Fruit fly (Drosophila melanogaster) whole organism, embryonic: ENCODE results near the gene Notum.

ENCODE experiments used
- BEAF-32 ChIP-seq: fragments of 200-800 bp; sonication (Bioruptor generic); optimal IDR thresholded peaks from 3 replicates; lab custom pipeline; 2017; ENCODE audit warnings: missing biosample characterization, missing genetic modification characterization, mild to moderate bottlenecking, moderate library complexity, missing genetic modification reagents
- CG10147 ChIP-seq: fragments of 200-800 bp; sonication (Bioruptor generic); optimal IDR thresholded peaks from 2 replicates; lab custom pipeline; 2019; ENCODE audit warnings: missing biosample characterization, mild to moderate bottlenecking, missing genetic modification characterization, moderate library complexity
- CG12391 ChIP-seq: fragments of 200-800 bp; sonication (Bioruptor generic); optimal IDR thresholded peaks from 3 replicates; lab custom pipeline; 2018; ENCODE audit warnings: missing biosample characterization, mild to moderate bottlenecking, missing genetic modification characterization, moderate library complexity
- CG12744 ChIP-seq: fragments of 200-800 bp; sonication (Bioruptor generic); optimal IDR thresholded peaks from 2 replicates; lab custom pipeline; 2016; ENCODE audit warnings: missing biosample characterization, missing genetic modification characterization
- CG12769 ChIP-seq: fragments of 200-800 bp; sonication (Bioruptor generic); optimal IDR thresholded peaks from 2 replicates; lab custom pipeline; 2019; ENCODE audit warnings: missing biosample characterization, mild to moderate bottlenecking, missing genetic modification characterization, moderate library complexity
- CG12942 ChIP-seq: fragments of 200-800 bp; sonication (Bioruptor generic); optimal IDR thresholded peaks from 3 replicates; lab custom pipeline; 2016; ENCODE audit warnings: missing biosample characterization, missing genetic modification characterization
- CG1603 ChIP-seq: fragments of 200-800 bp; sonication (Bioruptor generic); optimal IDR thresholded peaks from 2 replicates; lab custom pipeline; 2019; ENCODE audit warnings: missing biosample characterization, mild to moderate bottlenecking, missing genetic modification characterization, moderate library complexity
- CG17361 ChIP-seq: fragments of 200-800 bp; sonication (Bioruptor generic); IDR thresholded peaks from 3 replicates; pipeline ENCODE4 v1.3.6; 2022; ENCODE audit warnings: missing biosample characterization, missing genetic modification characterization
- CG18262 ChIP-seq: fragments of 200-800 bp; optimal IDR thresholded peaks from 3 replicates; lab custom pipeline; 2019; ENCODE audit warnings: missing biosample characterization, mild to moderate bottlenecking, missing genetic modification characterization, moderate library complexity
- CG2199 ChIP-seq: fragments of 200-800 bp; sonication (Bioruptor generic); IDR thresholded peaks from 3 replicates; pipeline ENCODE4 v1.3.6; 2022; ENCODE audit warnings: missing biosample characterization, missing genetic modification characterization
- CG31441 ChIP-seq: fragments of 200-800 bp; sonication (Bioruptor generic); IDR thresholded peaks from 2 replicates; pipeline ENCODE4 v1.3.6; 2022; ENCODE audit warnings: missing biosample characterization, missing genetic modification characterization
- CG32532 ChIP-seq: fragments of 200-800 bp; sonication (Bioruptor generic); IDR thresholded peaks from 2 replicates; pipeline ENCODE4 v1.3.6; 2022; ENCODE audit warnings: missing biosample characterization, missing genetic modification characterization
- CG32767 ChIP-seq: fragments of 200-800 bp; sonication (Bioruptor generic); IDR thresholded peaks from 2 replicates; pipeline ENCODE4 v1.3.6; 2022; ENCODE audit warnings: missing biosample characterization, missing genetic modification characterization
- CG34224 ChIP-seq: fragments of 200-800 bp; sonication (Bioruptor generic); IDR thresholded peaks from 3 replicates; pipeline ENCODE4 v1.3.6; 2022; ENCODE audit warnings: missing biosample characterization, missing genetic modification characterization; ENCODE audit not compliant: partially characterized antibody
- CG3726 ChIP-seq: fragments of 200-800 bp; sonication (Bioruptor generic); IDR thresholded peaks from 3 replicates; pipeline ENCODE4, ENCODE4 v1.3.6; 2022; ENCODE audit warnings: missing biosample characterization, missing genetic modification characterization
- CG5180 ChIP-seq: fragments of 200-800 bp; sonication (Bioruptor generic); optimal IDR thresholded peaks from 3 replicates; lab custom pipeline; 2017; ENCODE audit warnings: missing biosample characterization, missing genetic modification characterization, mild to moderate bottlenecking, moderate library complexity, missing genetic modification reagents
- CG7839 ChIP-seq: fragments of 200-800 bp; sonication (Bioruptor generic); optimal IDR thresholded peaks from 3 replicates; lab custom pipeline; 2018; ENCODE audit warnings: missing biosample characterization, mild to moderate bottlenecking, missing genetic modification characterization, moderate library complexity
- CG9817 ChIP-seq: fragments of 200-800 bp; sonication (Bioruptor generic); optimal IDR thresholded peaks from 2 replicates; lab custom pipeline; 2018; ENCODE audit warnings: missing biosample characterization, mild to moderate bottlenecking, missing genetic modification characterization, moderate library complexity
- D ChIP-seq, 2 experiments: fragments of 200-800 bp in 1 of 2; fragments of >200 bp in 1 of 2; sonication (Bioruptor generic) in 1 of 2; optimal IDR thresholded peaks; 2 replicates in 1 of 2; 3 replicates in 1 of 2; lab custom pipeline; 2017; ENCODE audit warnings: mild to moderate bottlenecking in 1 of 2, missing biosample characterization in 1 of 2, missing genetic modification characterization in 1 of 2, missing genetic modification reagents in 1 of 2
- Opbp ChIP-seq: fragments of 200-800 bp; sonication (Bioruptor generic); IDR thresholded peaks from 3 replicates; pipeline ENCODE4 v1.3.6; 2022; ENCODE audit warnings: missing biosample characterization, missing genetic modification characterization; ENCODE audit not compliant: partially characterized antibody
- Poxn ChIP-seq: fragments of 200-800 bp; sonication (Bioruptor generic); IDR thresholded peaks from 2 replicates; pipeline ENCODE4 v1.3.6; 2022; ENCODE audit warnings: missing biosample characterization, missing genetic modification characterization
- Rx ChIP-seq: fragments of 200-800 bp; sonication (Bioruptor generic); IDR thresholded peaks from 2 replicates; pipeline ENCODE4 v1.3.6; 2022; ENCODE audit warnings: missing biosample characterization, missing genetic modification characterization
- Sin3A ChIP-seq: fragments of >200 bp; optimal IDR thresholded peaks from 2 replicates; lab custom pipeline; 2018
- Sox102F ChIP-seq: fragments of 200-800 bp; sonication (Bioruptor generic); optimal IDR thresholded peaks from 2 replicates; lab custom pipeline; 2018; ENCODE audit warnings: missing biosample characterization, mild to moderate bottlenecking, missing genetic modification characterization, moderate library complexity
- TFAM ChIP-seq: fragments of 200-800 bp; sonication (Bioruptor generic); optimal IDR thresholded peaks from 2 replicates; lab custom pipeline; 2017; ENCODE audit warnings: missing biosample characterization, missing genetic modification characterization, inconsistent platforms
- Vsx1 ChIP-seq: fragments of 200-800 bp; sonication (Bioruptor generic); optimal IDR thresholded peaks from 2 replicates; lab custom pipeline; 2017; ENCODE audit warnings: missing biosample characterization, mild to moderate bottlenecking, missing genetic modification characterization, missing genetic modification reagents
- al ChIP-seq: fragments of 200-800 bp; sonication (Bioruptor generic); IDR thresholded peaks from 2 replicates; pipeline ENCODE4 v1.3.6; 2022; ENCODE audit warnings: missing biosample characterization, missing genetic modification characterization
- aop ChIP-seq: fragments of 200-800 bp; sonication (Bioruptor generic); IDR thresholded peaks from 2 replicates; pipeline ENCODE4 v1.3.6; 2022; ENCODE audit warnings: missing biosample characterization, missing genetic modification characterization
- bcd ChIP-seq: fragments of 200-800 bp; sonication (Bioruptor generic); optimal IDR thresholded peaks from 2 replicates; lab custom pipeline; 2017; ENCODE audit warnings: missing biosample characterization, mild to moderate bottlenecking, missing genetic modification characterization
- bsh ChIP-seq, 2 experiments: fragments of 200-800 bp; sonication (Bioruptor generic); optimal IDR thresholded peaks; 2 replicates each; lab custom pipeline; 2017 to 2018; ENCODE audit warnings: mild to moderate bottlenecking in 2 of 2, missing biosample characterization in 2 of 2, missing genetic modification characterization in 2 of 2, moderate library complexity in 1 of 2
- chif ChIP-seq, 2 experiments: fragments of 200-800 bp; sonication (Bioruptor generic); optimal IDR thresholded peaks; 3 replicates each; lab custom pipeline; 2016; ENCODE audit warnings: missing biosample characterization in 2 of 2, missing genetic modification characterization in 2 of 2
- emc ChIP-seq: fragments of 200-800 bp; sonication (Bioruptor generic); optimal IDR thresholded peaks from 2 replicates; lab custom pipeline; 2016; ENCODE audit warnings: missing biosample characterization, missing genetic modification characterization
- ewg ChIP-seq: fragments of 200-800 bp; sonication (Bioruptor generic); optimal IDR thresholded peaks from 3 replicates; lab custom pipeline; 2017; ENCODE audit warnings: mild to moderate bottlenecking, missing biosample characterization, missing genetic modification reagents, missing genetic modification characterization
- fd3F ChIP-seq: fragments of 200-800 bp; sonication (Bioruptor generic); optimal IDR thresholded peaks from 2 replicates; lab custom pipeline; 2018; ENCODE audit warnings: missing biosample characterization, mild to moderate bottlenecking, missing genetic modification characterization, moderate library complexity
- gro ChIP-seq: fragments of 200-800 bp; sonication (Bioruptor generic); optimal IDR thresholded peaks from 2 replicates; lab custom pipeline; 2016; ENCODE audit warnings: missing biosample characterization, missing genetic modification characterization
- gsb-n ChIP-seq: fragments of 200-800 bp; sonication (Bioruptor generic); optimal IDR thresholded peaks from 3 replicates; lab custom pipeline; 2018; ENCODE audit warnings: missing biosample characterization, mild to moderate bottlenecking, missing genetic modification characterization
- hbn ChIP-seq: fragments of 200-800 bp; sonication (Bioruptor generic); IDR thresholded peaks from 2 replicates; pipeline ENCODE4 v1.3.6; 2022; ENCODE audit warnings: missing biosample characterization, missing genetic modification characterization; ENCODE audit not compliant: partially characterized antibody
- jigr1 ChIP-seq: fragments of 200-800 bp; sonication (Bioruptor generic); IDR thresholded peaks from 3 replicates; pipeline ENCODE4 v1.3.6; 2022; ENCODE audit warnings: missing biosample characterization, missing genetic modification characterization
- kay ChIP-seq: fragments of 200-800 bp; sonication (Bioruptor generic); optimal IDR thresholded peaks from 2 replicates; lab custom pipeline; 2016; ENCODE audit warnings: missing biosample characterization, missing genetic modification characterization
- kni ChIP-seq: fragments of 200-800 bp; sonication (Bioruptor generic); optimal IDR thresholded peaks from 3 replicates; lab custom pipeline; 2017; ENCODE audit warnings: mild to moderate bottlenecking, missing biosample characterization, missing genetic modification reagents, missing genetic modification characterization
- nau ChIP-seq: fragments of 200-800 bp; sonication (Bioruptor generic); optimal IDR thresholded peaks from 3 replicates; lab custom pipeline; 2017; ENCODE audit warnings: missing biosample characterization, mild to moderate bottlenecking, missing genetic modification characterization, missing genetic modification reagents
- pan ChIP-seq, 4 experiments: fragments of >200 bp in 3 of 4; fragments of 200-800 bp in 1 of 4; sonication (Bioruptor generic) in 1 of 4; optimal IDR thresholded peaks in 3 of 4; IDR thresholded peaks in 1 of 4; 2 replicates each; pipeline versions ENCODE4 v1.3.6 to Lab custom; 2017 to 2022; ENCODE audit warnings: missing biosample characterization in 2 of 4, missing genetic modification characterization in 2 of 4, mixed read lengths in 1 of 4
- pros ChIP-seq: fragments of 200-800 bp; sonication (Bioruptor generic); optimal IDR thresholded peaks from 3 replicates; lab custom pipeline; 2019; ENCODE audit warnings: missing biosample characterization, mild to moderate bottlenecking, missing genetic modification characterization, moderate library complexity
- run ChIP-seq: fragments of 200-800 bp; sonication (Bioruptor generic); optimal IDR thresholded peaks from 3 replicates; lab custom pipeline; 2018; ENCODE audit warnings: missing biosample characterization, mild to moderate bottlenecking, missing genetic modification characterization
- sim ChIP-seq: fragments of 200-800 bp; sonication (Bioruptor generic); IDR thresholded peaks from 2 replicates; pipeline ENCODE4 v1.3.6; 2022; ENCODE audit warnings: missing biosample characterization, missing genetic modification characterization
- twi ChIP-seq: fragments of 200-800 bp; optimal IDR thresholded peaks from 2 replicates; lab custom pipeline; 2019; ENCODE audit warnings: missing biosample characterization, mild to moderate bottlenecking, missing genetic modification characterization, moderate library complexity
- vvl ChIP-seq: fragments of 200-800 bp; sonication (Bioruptor generic); IDR thresholded peaks from 2 replicates; pipeline ENCODE4 v1.3.6; 2022; ENCODE audit warnings: missing biosample characterization, missing genetic modification characterization
- zen ChIP-seq: fragments of 200-800 bp; sonication (Bioruptor generic); optimal IDR thresholded peaks from 3 replicates; lab custom pipeline; 2018; ENCODE audit warnings: missing biosample characterization, mild to moderate bottlenecking, missing genetic modification characterization, moderate library complexity

Gene Notum

DNA sequence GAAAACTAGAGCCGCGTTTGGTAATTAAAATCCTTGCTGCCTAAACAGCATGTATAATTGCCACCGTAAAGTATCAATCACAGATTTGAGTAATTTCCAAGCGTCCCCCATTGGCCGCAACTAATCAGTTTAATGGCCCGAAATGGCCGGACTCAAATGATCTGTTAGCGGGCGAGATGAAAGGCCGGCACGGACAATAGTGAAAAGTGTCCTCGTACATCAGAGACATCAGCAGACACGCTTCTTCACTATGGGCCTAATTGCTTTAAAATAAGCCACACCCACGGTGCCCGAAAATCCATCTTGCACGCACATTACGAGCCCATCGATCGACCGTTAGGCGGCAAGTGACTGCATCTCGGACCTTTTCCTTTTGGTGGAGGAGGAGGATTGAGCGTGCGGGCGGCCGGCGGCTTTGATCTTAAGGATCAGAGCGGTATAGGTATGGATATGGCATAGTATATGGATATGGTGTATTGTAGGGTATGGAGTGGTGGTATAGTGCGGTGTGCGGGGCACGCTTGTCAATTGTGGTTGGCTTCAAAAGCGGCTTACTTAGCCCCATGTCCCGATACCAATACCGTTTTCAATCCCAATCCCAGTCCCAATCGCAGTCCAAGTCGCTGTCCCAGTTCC lies 10.8 kb upstream of the Notum start (continued):
- no peak for TF ChIP-seq sim (GFP tag; lab: Robert Waterston, UW)
- TF ChIP-seq kni (GFP tag; lab: Kevin White, UChicago), result peak; percentile 61
- TF ChIP-seq zen (tag; lab: Kevin White, UChicago), result peak; percentile 95
- no peak for TF ChIP-seq CG32532 (GFP tag; lab: Robert Waterston, UW)
- TF ChIP-seq twi, result peak; percentile 16
- TF ChIP-seq CG12942, result no peak
- no peak for TF ChIP-seq Poxn (GFP tag; lab: Robert Waterston, UW)
- 0 out of 3 replicates have a peak, but pooled peaks have one; percentile 30 for TF ChIP-seq Opbp
- no peak for TF ChIP-seq CG3726 (GFP tag; lab: Robert Waterston, UW)
- no peak for TF ChIP-seq CG1603 (tag; lab: Kevin White, UChicago)
- no peak for TF ChIP-seq fd3F (GFP tag; lab: Kevin White, UChicago)
- TF ChIP-seq jigr1 (GFP tag; lab: Robert Waterston, UW), result no peak
- no peak for TF ChIP-seq CG32767
- TF ChIP-seq D (optimal IDR thresholded peaks at IDR 0.05; lab: Kevin White, UChicago), result peak; percentile 75
- no peak for TF ChIP-seq D (GFP tag; optimal IDR thresholded peaks at IDR 0.05; lab: Kevin White, UChicago)
- no peak for TF ChIP-seq Sin3A (lab: Kevin White, UChicago)
- no peak for TF ChIP-seq kay (GFP tag; lab: Kevin White, UChicago)
- peak in 1 of 2 experiments; percentile 67 for TF ChIP-seq pan (optimal IDR thresholded peaks at IDR 0.05; lab: Kevin White, UChicago)
- peak in 1 of 2 experiments; percentile 35 for TF ChIP-seq pan (GFP tag; optimal IDR thresholded peaks at IDR 0.05 in 1 of 2, IDR thresholded peaks at IDR 0.05 in 1 of 2)
- TF ChIP-seq bcd, result no peak
- TF ChIP-seq CG12769 (tag; lab: Kevin White, UChicago), result no peak
- peak; percentile 69; the same call in 1 of the 3 replicates for TF ChIP-seq CG2199
- no peak for TF ChIP-seq run (tag; lab: Kevin White, UChicago)
- TF ChIP-seq hbn (GFP tag; lab: Robert Waterston, UW), result no peak
- no peak for TF ChIP-seq ewg (GFP tag; lab: Kevin White, UChicago)
- no peak for TF ChIP-seq Vsx1 (GFP tag; lab: Kevin White, UChicago)
- no peak for TF ChIP-seq CG12744 (GFP tag; lab: Kevin White, UChicago)
- TF ChIP-seq aop, result no peak
- no peak for TF ChIP-seq Rx (GFP tag; lab: Robert Waterston, UW)
- no peak for TF ChIP-seq nau (GFP tag; lab: Kevin White, UChicago)
- TF ChIP-seq emc, result no peak
- no peak for TF ChIP-seq Sox102F
- no peak for TF ChIP-seq CG10147 (GFP tag; lab: Kevin White, UChicago)
- TF ChIP-seq pros (GFP tag; lab: Kevin White, UChicago), result peak; percentile 12
- no peak for TF ChIP-seq CG5180 (GFP tag; lab: Kevin White, UChicago)
- TF ChIP-seq BEAF-32 (GFP tag; lab: Kevin White, UChicago), result no peak
- no peak for TF ChIP-seq CG34224 (GFP tag; lab: Robert Waterston, UW)
- peak; percentile 42 for TF ChIP-seq gsb-n (tag; lab: Kevin White, UChicago)

DNA sequence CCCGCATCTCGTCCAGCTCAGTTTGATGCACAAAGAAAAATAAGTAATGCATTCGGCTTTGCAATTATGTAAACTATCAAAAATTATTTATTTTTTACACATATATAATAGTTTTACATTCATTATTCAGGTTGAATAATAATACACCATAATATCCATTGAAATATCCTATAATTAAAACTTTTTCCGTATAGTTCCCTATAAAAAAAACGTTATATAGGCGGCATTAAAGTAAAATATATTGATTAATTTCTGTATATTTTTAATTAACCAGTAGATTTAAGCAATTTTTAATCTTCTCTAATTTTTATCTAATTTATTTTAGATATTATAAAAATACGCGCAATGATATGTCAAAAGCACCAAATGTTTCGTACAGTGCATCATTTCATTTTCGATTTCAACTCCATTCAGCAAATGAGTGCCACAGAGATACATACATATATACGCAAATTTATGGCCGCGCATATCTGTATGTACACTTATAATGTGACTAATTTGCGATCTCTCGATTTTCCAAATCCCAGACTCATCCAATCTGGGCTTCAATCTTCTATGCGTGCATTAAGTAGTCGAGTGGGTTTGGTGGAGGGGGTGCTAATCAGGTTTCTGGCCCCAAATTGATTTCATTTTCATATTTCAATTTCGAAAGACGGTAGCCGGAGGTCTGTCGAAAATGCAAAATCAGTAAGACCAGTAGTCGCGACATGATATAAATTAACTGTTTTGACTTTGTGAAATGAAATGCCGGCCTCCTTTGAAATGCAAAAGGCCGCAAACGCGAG lies 9.9 kb upstream of the Notum start:
- no peak for TF ChIP-seq CG9817 (tag; lab: Kevin White, UChicago)
- TF ChIP-seq CG17361 (GFP tag; lab: Robert Waterston, UW), result peak; percentile 80
- TF ChIP-seq CG31441 (GFP tag; lab: Robert Waterston, UW), result peak; percentile 63
- peak; percentile 56 for TF ChIP-seq CG12391 (tag; lab: Kevin White, UChicago)
- peak; percentile 63; the same call in 1 of the 2 replicates for TF ChIP-seq vvl
- peak in 1 of 2 experiments; percentile 3 for TF ChIP-seq bsh (GFP tag; optimal IDR thresholded peaks at IDR 0.05; lab: Kevin White, UChicago)
- no peak for TF ChIP-seq chif (GFP tag; optimal IDR thresholded peaks at IDR 0.05; lab: Kevin White, UChicago)
- TF ChIP-seq gro (GFP tag; lab: Kevin White, UChicago), result peak; percentile 9
- no peak for TF ChIP-seq al (GFP tag; lab: Robert Waterston, UW)
- peak; percentile 29 for TF ChIP-seq CG7839 (tag; lab: Kevin White, UChicago)
- TF ChIP-seq TFAM (GFP tag; lab: Kevin White, UChicago), result no peak
- TF ChIP-seq CG18262, result peak; percentile 70
